Worm (Caenorhabditis elegans): ENCODE measurements around the gene T28F3.9.

Gene T28F3.9

ce11 chrIV:17308211-17308610, at the start of gene T28F3.9:
T28F3.9 (plus strand) TSS chrIV:17308511.
- TF ChIP-seq cog-1 (tag; optimal IDR thresholded peaks at IDR 0.05) (no peak), T22C8.4 (GFP tag; IDR thresholded peaks at IDR 0.05) (no peak), flt-1 (GFP tag; IDR thresholded peaks at IDR 0.05) (no peak), ztf-29 (GFP tag; IDR thresholded peaks at IDR 0.05) (no peak), ztf-23 (GFP tag; IDR thresholded peaks at IDR 0.05) (no peak)

ce11 chrIV:17258824-17259223, 49.5 kb upstream of the T28F3.9 start:
- TF ChIP-seq med-1 (GFP tag; optimal IDR thresholded peaks at IDR 0.05; ENCODE audit: insufficient read depth) (no peak), cog-1 (tag; optimal IDR thresholded peaks at IDR 0.05) (no peak), flt-1 (GFP tag; IDR thresholded peaks at IDR 0.05) (no peak), ztf-23 (GFP tag; IDR thresholded peaks at IDR 0.05) (no peak), T22C8.4 (GFP tag; IDR thresholded peaks at IDR 0.05) (no peak)

ce11 chrIV:17259310-17259709, 49.0 kb upstream of the T28F3.9 start, which contains the start of gene phyh-1:
phyh-1 (minus strand) TSS chrIV:17259410.
- TF ChIP-seq tab-1 (GFP tag; IDR thresholded peaks at IDR 0.05) (no peak), klf-2 (GFP tag; conservative IDR thresholded peaks at IDR 0.05) (no peak), med-1 (GFP tag; optimal IDR thresholded peaks at IDR 0.05; ENCODE audit: insufficient read depth) (no peak), ztf-23 (GFP tag; IDR thresholded peaks at IDR 0.05) (no peak), ztf-29 (GFP tag; IDR thresholded peaks at IDR 0.05) (no peak), ref-1 (GFP tag; conservative IDR thresholded peaks at IDR 0.05) (no peak), flt-1 (GFP tag; IDR thresholded peaks at IDR 0.05) (no peak), T22C8.4 (GFP tag; IDR thresholded peaks at IDR 0.05) (no peak), cog-1 (tag; optimal IDR thresholded peaks at IDR 0.05) (no peak)

ce11 chrIV:17262385-17262784, 45.9 kb upstream of the T28F3.9 start, which contains the start of gene ZK550.6:
ZK550.6 (minus strand) TSS chrIV:17262485.
- TF ChIP-seq klf-2 (GFP tag; conservative IDR thresholded peaks at IDR 0.05), result no peak
- TF ChIP-seq tab-1 (GFP tag; IDR thresholded peaks at IDR 0.05), result no peak
- TF ChIP-seq cog-1 (tag; optimal IDR thresholded peaks at IDR 0.05), result no peak
- TF ChIP-seq ref-1 (GFP tag; conservative IDR thresholded peaks at IDR 0.05), result no peak
- TF ChIP-seq flt-1 (GFP tag; IDR thresholded peaks at IDR 0.05), result no peak
- TF ChIP-seq ztf-23 (GFP tag; IDR thresholded peaks at IDR 0.05), result no peak
- TF ChIP-seq ztf-29 (GFP tag; IDR thresholded peaks at IDR 0.05), result no peak
- no peak for TF ChIP-seq med-1 (GFP tag; optimal IDR thresholded peaks at IDR 0.05; ENCODE audit: insufficient read depth)
- TF ChIP-seq T22C8.4 (GFP tag; IDR thresholded peaks at IDR 0.05), result no peak

ce11 chrIV:17263714-17264113, 44.6 kb upstream of the T28F3.9 start:
- no peak for TF ChIP-seq ztf-23 (GFP tag; IDR thresholded peaks at IDR 0.05)
- no peak for TF ChIP-seq klf-2 (GFP tag; conservative IDR thresholded peaks at IDR 0.05)
- no peak for TF ChIP-seq ztf-29 (GFP tag; IDR thresholded peaks at IDR 0.05)
- no peak for TF ChIP-seq flt-1 (GFP tag; IDR thresholded peaks at IDR 0.05)
- no peak for TF ChIP-seq tab-1 (GFP tag; IDR thresholded peaks at IDR 0.05)
- no peak for TF ChIP-seq ref-1 (GFP tag; conservative IDR thresholded peaks at IDR 0.05)
- no peak for TF ChIP-seq med-1 (GFP tag; optimal IDR thresholded peaks at IDR 0.05; ENCODE audit: insufficient read depth)
- no peak for TF ChIP-seq T22C8.4 (GFP tag; IDR thresholded peaks at IDR 0.05)
- no peak for TF ChIP-seq cog-1 (tag; optimal IDR thresholded peaks at IDR 0.05)

ce11 chrIV:17264714-17265113, 43.6 kb upstream of the T28F3.9 start, which contains the start of gene F26D10.13:
F26D10.13 (minus strand) TSS chrIV:17264814.
- TF ChIP-seq tab-1 (GFP tag; IDR thresholded peaks at IDR 0.05) (no peak), ref-1 (GFP tag; conservative IDR thresholded peaks at IDR 0.05) (no peak), flt-1 (GFP tag; IDR thresholded peaks at IDR 0.05) (no peak), klf-2 (GFP tag; conservative IDR thresholded peaks at IDR 0.05) (no peak), med-1 (GFP tag; optimal IDR thresholded peaks at IDR 0.05; ENCODE audit: insufficient read depth) (no peak), ztf-29 (GFP tag; IDR thresholded peaks at IDR 0.05) (no peak), cog-1 (tag; optimal IDR thresholded peaks at IDR 0.05) (no peak), T22C8.4 (GFP tag; IDR thresholded peaks at IDR 0.05) (no peak), ztf-23 (GFP tag; IDR thresholded peaks at IDR 0.05) (no peak)

- TF ChIP-seq med-1 (GFP tag; optimal IDR thresholded peaks at IDR 0.05; ENCODE audit: insufficient read depth) (no peak), flt-1 (GFP tag; IDR thresholded peaks at IDR 0.05) (no peak), ztf-29 (GFP tag; IDR thresholded peaks at IDR 0.05) (no peak), tab-1 (GFP tag; IDR thresholded peaks at IDR 0.05) (no peak), ref-1 (GFP tag; conservative IDR thresholded peaks at IDR 0.05) (no peak), ztf-23 (GFP tag; IDR thresholded peaks at IDR 0.05) (no peak), cog-1 (tag; optimal IDR thresholded peaks at IDR 0.05) (no peak), T22C8.4 (GFP tag; IDR thresholded peaks at IDR 0.05) (no peak), klf-2 (GFP tag; conservative IDR thresholded peaks at IDR 0.05) (no peak)
These were observed 43.0 kb upstream of the T28F3.9 start, which contains the start of gene str-187 for ce11 chrIV:17265279-17265678. str-187 (plus strand) TSS chrIV:17265579.

ce11 chrIV:17265716-17266115, 42.6 kb upstream of the T28F3.9 start:
- TF ChIP-seq ztf-23 (GFP tag; IDR thresholded peaks at IDR 0.05) (no peak), ztf-29 (GFP tag; IDR thresholded peaks at IDR 0.05) (no peak), ref-1 (GFP tag; conservative IDR thresholded peaks at IDR 0.05) (no peak), T22C8.4 (GFP tag; IDR thresholded peaks at IDR 0.05) (no peak), flt-1 (GFP tag; IDR thresholded peaks at IDR 0.05) (no peak), med-1 (GFP tag; optimal IDR thresholded peaks at IDR 0.05; ENCODE audit: insufficient read depth) (no peak), cog-1 (tag; optimal IDR thresholded peaks at IDR 0.05) (no peak), klf-2 (GFP tag; conservative IDR thresholded peaks at IDR 0.05) (no peak)

- TF ChIP-seq ref-1 (GFP tag; conservative IDR thresholded peaks at IDR 0.05) (no peak), med-1 (GFP tag; optimal IDR thresholded peaks at IDR 0.05; ENCODE audit: insufficient read depth) (no peak), flt-1 (GFP tag; IDR thresholded peaks at IDR 0.05) (no peak), T22C8.4 (GFP tag; IDR thresholded peaks at IDR 0.05) (no peak), ztf-29 (GFP tag; IDR thresholded peaks at IDR 0.05) (no peak), ztf-23 (GFP tag; IDR thresholded peaks at IDR 0.05) (no peak)
These were observed 40.9 kb upstream of the T28F3.9 start for ce11 chrIV:17267304-17267891.

ce11 chrIV:17268069-17268468, 40.2 kb upstream of the T28F3.9 start:
- no peak for TF ChIP-seq cog-1 (tag; optimal IDR thresholded peaks at IDR 0.05)
